Worm (Caenorhabditis elegans): ENCODE results near the gene rgs-6.
A peak's percentile ranks its signal among the peaks of the same experiment; 100 is the strongest.

rgs-6 gene

DNA sequence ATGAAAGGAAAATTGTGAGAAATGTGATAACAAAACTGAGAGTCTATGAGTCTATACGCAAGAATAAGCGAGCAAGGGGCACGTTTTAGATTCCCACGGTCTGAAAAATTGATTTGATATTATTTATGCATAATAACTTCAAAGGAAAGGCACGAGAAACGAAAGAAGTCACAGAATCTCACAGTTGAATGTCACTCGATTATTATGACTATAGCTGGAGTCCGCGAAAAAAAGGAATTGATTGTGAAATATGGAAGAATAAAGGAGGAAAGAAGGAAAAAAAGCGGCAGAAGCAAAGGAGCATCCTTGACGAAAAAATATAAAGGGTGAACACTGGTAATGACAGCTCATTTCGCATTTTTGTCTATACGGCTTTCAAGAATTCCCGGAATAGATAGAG lies 22.9 kb downstream of the rgs-6 start, which contains the start of gene cat-1:
cat-1 (minus strand) TSS at position 101 of the 400 bp plus-strand sequence.
- TF ChIP-seq hsf-1 (GFP tag; IDR thresholded peaks at IDR 0.05) = no peak
- no peak for TF ChIP-seq F57A8.1 (GFP tag; optimal IDR thresholded peaks at IDR 0.05)

DNA sequence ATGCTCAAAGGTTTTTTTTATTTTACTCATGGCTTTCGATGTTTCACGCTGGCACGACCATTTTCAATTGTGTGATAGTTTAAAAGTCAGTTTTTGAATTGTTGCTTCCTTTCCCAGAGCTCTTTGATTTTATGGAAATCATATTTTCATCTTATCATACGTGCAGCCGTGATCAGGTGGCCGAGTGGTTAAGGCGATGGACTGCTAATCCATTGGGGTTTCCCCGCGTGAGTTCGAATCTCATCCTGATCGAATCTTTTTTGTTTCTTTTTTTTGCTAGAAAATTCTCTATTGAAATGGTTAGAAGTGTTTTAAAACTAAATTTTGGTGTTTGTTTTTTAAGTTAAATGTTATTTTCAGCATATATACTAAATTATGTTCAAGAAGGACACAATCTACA lies 24.4 kb downstream of the rgs-6 start:
- peak; percentile 53 for TF ChIP-seq hlh-12 (tag; optimal IDR thresholded peaks at IDR 0.05)
- no peak for TF ChIP-seq B0019.2 (GFP tag; conservative IDR thresholded peaks at IDR 0.05)
- TF ChIP-seq F37B4.10 (GFP tag; IDR thresholded peaks at IDR 0.05) = no peak
- TF ChIP-seq T26A5.8 (tag; optimal IDR thresholded peaks at IDR 0.05) = no peak
- TF ChIP-seq pbrm-1 (GFP tag; IDR thresholded peaks at IDR 0.05) = peak; percentile 61; the same call in 1 of the 2 replicates
- peak; percentile 41 for TF ChIP-seq nhr-90 (tag; optimal IDR thresholded peaks at IDR 0.05)
- TF ChIP-seq Y67H2A.10 (GFP tag; conservative IDR thresholded peaks at IDR 0.05) = no peak
- 0 out of 2 replicates have a peak, but pooled peaks have one; percentile 61 for TF ChIP-seq Y56A3A.18 (GFP tag; IDR thresholded peaks at IDR 0.05)
- no peak for TF ChIP-seq hrde-1 (tag; optimal IDR thresholded peaks at IDR 0.05; ENCODE audit: borderline replicate concordance)
- peak; percentile 30; the same call in 1 of the 2 replicates for TF ChIP-seq rcor-1 (GFP tag; IDR thresholded peaks at IDR 0.05)
- TF ChIP-seq repo-1 (tag; optimal IDR thresholded peaks at IDR 0.05) = no peak
- TF ChIP-seq ccch-3 (GFP tag; optimal IDR thresholded peaks at IDR 0.05) = no peak
- TF ChIP-seq lag-1 (GFP tag; IDR thresholded peaks at IDR 0.05) = no peak
- TF ChIP-seq B0261.1 (tag; optimal IDR thresholded peaks at IDR 0.05) = peak; percentile 83
- TF ChIP-seq T07F8.4 (tag; optimal IDR thresholded peaks at IDR 0.05) = no peak
- no peak for TF ChIP-seq attf-5 (GFP tag; optimal IDR thresholded peaks at IDR 0.05)
- peak; percentile 31 for TF ChIP-seq snpc-4 (GFP tag; optimal IDR thresholded peaks at IDR 0.05)
- TF ChIP-seq snpc-4 (tag; optimal IDR thresholded peaks at IDR 0.05) = peak in 1 of 4 experiments; percentile 56
- no peak for TF ChIP-seq athp-1 (tag; optimal IDR thresholded peaks at IDR 0.05)
- TF ChIP-seq nhr-179 (tag; optimal IDR thresholded peaks at IDR 0.05) = no peak
- TF ChIP-seq mxl-1 (tag; optimal IDR thresholded peaks at IDR 0.05) = peak; percentile 21
- TF ChIP-seq ceh-40 (GFP tag; IDR thresholded peaks at IDR 0.05) = peak; percentile 58; the same call in 1 of the 2 replicates
- TF ChIP-seq nfyb-1 (GFP tag; IDR thresholded peaks at IDR 0.05) = 0 out of 2 replicates have a peak, but pooled peaks have one; percentile 20
- TF ChIP-seq tlf-1 (GFP tag; optimal IDR thresholded peaks at IDR 0.05) = no peak
- TF ChIP-seq xnd-1 (tag; optimal IDR thresholded peaks at IDR 0.05) = no peak
- no peak for TF ChIP-seq gei-17 (GFP tag; optimal IDR thresholded peaks at IDR 0.05)
- TF ChIP-seq ekl-4 (GFP tag; IDR thresholded peaks at IDR 0.05) = no peak
- TF ChIP-seq ztf-25 (GFP tag; IDR thresholded peaks at IDR 0.05) = peak; percentile 54; the same call in 1 of the 2 replicates
- TF ChIP-seq snpc-1.1 (tag; optimal IDR thresholded peaks at IDR 0.05; ENCODE audit: insufficient read depth) = no peak
- peak; percentile 89 for TF ChIP-seq tbp1 (GFP tag; optimal IDR thresholded peaks at IDR 0.05)
- no peak for TF ChIP-seq hmg-20 (GFP tag; IDR thresholded peaks at IDR 0.05)
- TF ChIP-seq F33H1.4 (GFP tag; IDR thresholded peaks at IDR 0.05) = no peak
- peak; percentile 62 for TF ChIP-seq die-1 (tag; optimal IDR thresholded peaks at IDR 0.05)
- TF ChIP-seq ztf-22 (GFP tag; optimal IDR thresholded peaks at IDR 0.05) = no peak
- TF ChIP-seq snpc-3.4 (tag; optimal IDR thresholded peaks at IDR 0.05) = no peak
- TF ChIP-seq ama-1 (optimal IDR thresholded peaks at IDR 0.05) = no peak
- peak in 1 of 2 experiments; percentile 32 for TF ChIP-seq ama-1 (GFP tag; optimal IDR thresholded peaks at IDR 0.05)
- TF ChIP-seq mes-4 (tag; optimal IDR thresholded peaks at IDR 0.05) = peak; percentile 22
- no peak for TF ChIP-seq pha-4 (tag; optimal IDR thresholded peaks at IDR 0.05)
- no peak for TF ChIP-seq sdz-38 (tag; optimal IDR thresholded peaks at IDR 0.05)
- TF ChIP-seq F57A8.1 (GFP tag; optimal IDR thresholded peaks at IDR 0.05) = no peak
- TF ChIP-seq ceh-91 (GFP tag; IDR thresholded peaks at IDR 0.05) = no peak
- peak; percentile 71 for TF ChIP-seq rpc-1 (optimal IDR thresholded peaks at IDR 0.05)
- peak; percentile 94 for TF ChIP-seq rpc-1 (tag; optimal IDR thresholded peaks at IDR 0.05)
- TF ChIP-seq Y53F4B.3 (GFP tag; IDR thresholded peaks at IDR 0.05) = no peak
- TF ChIP-seq zim-3 (tag; optimal IDR thresholded peaks at IDR 0.05) = no peak
- no peak for TF ChIP-seq C06A6.2 (GFP tag; conservative IDR thresholded peaks at IDR 0.05)

Measured in whole organism, young adult.